Fruit fly (Drosophila melanogaster): ENCODE results near the gene CG12020.

DNA sequence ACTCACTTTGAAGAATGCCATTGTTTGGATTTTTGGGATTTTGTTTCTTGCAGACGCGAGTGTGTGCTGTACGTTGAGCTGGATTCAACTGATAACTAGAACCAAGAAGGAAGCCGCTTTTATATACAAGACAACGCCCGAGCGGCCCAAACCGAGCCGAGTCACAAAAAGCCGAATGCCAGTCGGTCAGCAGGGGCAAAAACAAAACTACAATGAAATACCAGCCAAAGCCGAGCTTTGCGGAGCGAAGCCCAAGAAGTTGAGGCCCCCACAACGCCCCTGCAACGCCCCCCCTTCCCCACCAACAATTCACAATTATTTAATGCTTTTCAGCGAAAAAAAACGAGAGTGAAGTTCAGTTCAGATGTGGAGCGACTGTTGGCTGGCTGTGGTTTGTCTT is 44.9 kb downstream of the CG12020 start, which contains the start of gene Cpr62Bc:
- TF ChIP-seq CG10669 (GFP tag; optimal IDR thresholded peaks at IDR 0.05) (no peak), Eip93F (GFP tag; optimal IDR thresholded peaks at IDR 0.05) (no peak)

Data from whole organism, prepupa.